Fruit fly (Drosophila melanogaster) S2 (cell line): ENCODE measurements around the gene Orc5.

Experiments used
- CG8478 ChIP-seq: fragments of >200 bp; optimal IDR thresholded peaks from 2 replicates; lab custom pipeline; 2018
- CTCF ChIP-seq, 2 experiments: fragments of >200 bp; optimal IDR thresholded peaks; 2 replicates each; lab custom pipeline; 2018

DNA sequence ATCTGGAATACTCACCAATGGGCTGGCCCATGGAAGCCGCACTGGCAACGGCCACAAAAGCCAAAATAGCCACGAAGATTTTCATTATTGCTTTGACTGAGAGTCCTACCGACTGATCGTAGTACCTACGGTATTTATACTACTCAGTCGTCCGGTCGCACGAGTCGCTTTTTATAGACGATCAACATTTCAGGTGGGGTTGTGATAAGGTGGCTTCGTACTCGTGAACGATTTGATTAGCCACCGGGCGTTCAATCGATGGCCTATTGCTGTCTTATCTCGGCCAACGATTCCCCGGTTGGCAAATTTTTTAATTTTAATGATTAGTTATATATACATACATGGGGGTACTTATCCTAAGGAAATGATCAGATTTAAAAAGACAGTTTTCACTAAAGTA lies 15.5 kb downstream of the Orc5 start, which contains the start of gene CG8997:
- no peak for TF ChIP-seq CTCF (optimal IDR thresholded peaks at IDR 0.05; lab: Kevin White, UChicago)
- no peak for TF ChIP-seq CG8478
